Worm (Caenorhabditis elegans) whole organism, L3 larva: Measurements from ENCODE around the gene lst-5.

ENCODE experiments used
- ZK546.5 ChIP-seq: sonication (generic microtip); optimal IDR thresholded peaks from 2 replicates; lab custom pipeline; 2017; ENCODE audit warnings: missing biosample characterization, missing genetic modification characterization
- daf-12 ChIP-seq: fragments of 150-350 bp; optimal IDR thresholded peaks from 2 replicates; lab custom pipeline; 2014; ENCODE audit warnings: missing biosample characterization, missing genetic modification reagents, missing genetic modification characterization
- egl-5 ChIP-seq: fragments of 150-350 bp; optimal IDR thresholded peaks from 2 replicates; lab custom pipeline; 2017; ENCODE audit warnings: missing biosample characterization, missing genetic modification reagents, missing genetic modification characterization, inconsistent platforms
- elt-1 ChIP-seq: fragments of 150-350 bp; optimal IDR thresholded peaks from 2 replicates; lab custom pipeline; 2014; ENCODE audit warnings: missing biosample characterization, missing genetic modification characterization
- elt-2 ChIP-seq: sonication (generic microtip); optimal IDR thresholded peaks from 2 replicates; lab custom pipeline; 2016; ENCODE audit warnings: missing genetic modification reagents, mild to moderate bottlenecking, missing genetic modification characterization, missing compliant biosample characterization
- fkh-2 ChIP-seq: fragments of 150-350 bp; optimal IDR thresholded peaks from 2 replicates; lab custom pipeline; 2014; ENCODE audit warnings: missing biosample characterization, missing genetic modification reagents, missing genetic modification characterization
- jun-1 ChIP-seq: fragments of 150-350 bp; optimal IDR thresholded peaks from 2 replicates; lab custom pipeline; 2014; ENCODE audit warnings: missing biosample characterization, missing genetic modification reagents, missing genetic modification characterization
- lin-15B ChIP-seq: fragments of 150-350 bp; optimal IDR thresholded peaks from 2 replicates; lab custom pipeline; 2014; ENCODE audit warnings: missing biosample characterization, missing genetic modification characterization
- lin-39 ChIP-seq: fragments of 150-350 bp; optimal IDR thresholded peaks from 2 replicates; lab custom pipeline; 2018; ENCODE audit warnings: missing biosample characterization, missing genetic modification reagents, missing genetic modification characterization
- lsy-12 ChIP-seq: sonication (generic microtip); optimal IDR thresholded peaks from 2 replicates; lab custom pipeline; 2016; ENCODE audit warnings: mild to moderate bottlenecking, missing genetic modification characterization, missing compliant biosample characterization
- mdl-1 ChIP-seq: fragments of 150-350 bp; optimal IDR thresholded peaks from 2 replicates; lab custom pipeline; 2014; ENCODE audit warnings: missing biosample characterization, missing genetic modification characterization
- mml-1 ChIP-seq: fragments of 150-350 bp; sonication (generic microtip); optimal IDR thresholded peaks from 3 replicates; lab custom pipeline; 2014; ENCODE audit warnings: missing biosample characterization, missing genetic modification characterization
- nfya-1 ChIP-seq: sonication (generic microtip); optimal IDR thresholded peaks from 2 replicates; lab custom pipeline; 2017; ENCODE audit warnings: missing genetic modification characterization, mild to moderate bottlenecking, missing compliant biosample characterization, antibody characterized with exemption, moderate library complexity; ENCODE audit not compliant: insufficient read depth
- nhr-11 ChIP-seq: fragments of 150-350 bp; optimal IDR thresholded peaks from 2 replicates; lab custom pipeline; 2014; ENCODE audit warnings: missing biosample characterization, missing genetic modification characterization
- nhr-12 ChIP-seq: fragments of 150-350 bp; optimal IDR thresholded peaks from 2 replicates; lab custom pipeline; 2014; ENCODE audit warnings: missing biosample characterization, missing genetic modification characterization
- nhr-23 ChIP-seq: fragments of 150-350 bp; optimal IDR thresholded peaks from 2 replicates; lab custom pipeline; 2014; ENCODE audit warnings: missing biosample characterization, missing genetic modification reagents, missing genetic modification characterization
- nhr-25 ChIP-seq: sonication (generic microtip); optimal IDR thresholded peaks from 2 replicates; lab custom pipeline; 2017; ENCODE audit warnings: missing biosample characterization, missing genetic modification characterization
- nhr-28 ChIP-seq: fragments of 150-350 bp; optimal IDR thresholded peaks from 2 replicates; lab custom pipeline; 2014; ENCODE audit warnings: missing biosample characterization, missing genetic modification characterization
- nhr-43 ChIP-seq: sonication (generic microtip); optimal IDR thresholded peaks from 2 replicates; lab custom pipeline; 2016; ENCODE audit warnings: mild to moderate bottlenecking, missing genetic modification characterization, missing compliant biosample characterization; ENCODE audit not compliant: poor library complexity, severe bottlenecking
- nhr-76 ChIP-seq: fragments of 150-350 bp; sonication (generic microtip); optimal IDR thresholded peaks from 5 replicates; lab custom pipeline; 2014; ENCODE audit warnings: missing biosample characterization, missing genetic modification characterization
- nhr-77 ChIP-seq: fragments of 150-350 bp; optimal IDR thresholded peaks from 2 replicates; lab custom pipeline; 2014; ENCODE audit warnings: missing biosample characterization, missing genetic modification characterization
- pqm-1 ChIP-seq: fragments of 150-350 bp; optimal IDR thresholded peaks from 2 replicates; lab custom pipeline; 2017; ENCODE audit warnings: missing biosample characterization, missing genetic modification characterization, inconsistent platforms
- skn-1 ChIP-seq: fragments of 150-350 bp; optimal IDR thresholded peaks from 2 replicates; lab custom pipeline; 2014; ENCODE audit warnings: missing biosample characterization, missing genetic modification characterization
- unc-39 ChIP-seq: sonication (generic microtip); optimal IDR thresholded peaks from 4 replicates; lab custom pipeline; 2017; ENCODE audit warnings: missing biosample characterization, missing genetic modification characterization
- unc-62 ChIP-seq: fragments of 150-350 bp; sonication (generic microtip); optimal IDR thresholded peaks from 4 replicates; lab custom pipeline; 2014; ENCODE audit warnings: missing biosample characterization, missing genetic modification reagents, missing genetic modification characterization
- zag-1 ChIP-seq: fragments of 150-350 bp; optimal IDR thresholded peaks from 2 replicates; lab custom pipeline; 2014; ENCODE audit warnings: missing biosample characterization, missing genetic modification characterization
- ztf-11 ChIP-seq: fragments of 150-350 bp; optimal IDR thresholded peaks from 2 replicates; lab custom pipeline; 2014; ENCODE audit warnings: missing biosample characterization, missing genetic modification characterization
- ztf-4 ChIP-seq: fragments of 150-350 bp; optimal IDR thresholded peaks from 2 replicates; lab custom pipeline; 2014; ENCODE audit warnings: missing biosample characterization, missing genetic modification characterization

Gene lst-5

ce11 chrII:7072590-7073536 lies 50.1 kb downstream of the lst-5 start:
- TF ChIP-seq nhr-23 (tag; lab: Kevin White, UChicago) (peak; percentile 59), jun-1 (tag; lab: Kevin White, UChicago) (peak; percentile 1), ztf-4 (tag; lab: Kevin White, UChicago) (no peak), fkh-2 (tag; lab: Kevin White, UChicago) (no peak), nhr-11 (peak; percentile 86), egl-5 (tag; lab: Kevin White, UChicago) (peak; percentile 76), mdl-1 (tag; lab: Kevin White, UChicago) (no peak), unc-39 (tag; lab: Kevin White, UChicago) (no peak), pqm-1 (tag; lab: Kevin White, UChicago) (peak; percentile 41), lin-15B (tag; lab: Kevin White, UChicago) (peak; percentile 86), nhr-43 (tag; lab: Kevin White, UChicago) (no peak), skn-1 (tag; lab: Kevin White, UChicago) (peak; percentile 58), nhr-28 (no peak), nhr-25 (peak; percentile 39), elt-2 (tag; lab: Kevin White, UChicago) (peak; percentile 61), lsy-12 (no peak), nfya-1 (peak; percentile 62), elt-1 (tag; lab: Kevin White, UChicago) (no peak)
- TF ChIP-seq, all 47 proteins: peak for 10

- TF ChIP-seq pqm-1 (tag; lab: Kevin White, UChicago) (no peak), nhr-76 (tag; lab: Kevin White, UChicago) (no peak), lin-39 (tag; lab: Kevin White, UChicago) (no peak), nhr-77 (tag; lab: Kevin White, UChicago) (no peak), mml-1 (tag; lab: Kevin White, UChicago) (no peak), nhr-25 (no peak), mdl-1 (tag; lab: Kevin White, UChicago) (no peak), daf-12 (tag; lab: Kevin White, UChicago) (no peak), ztf-11 (tag; lab: Kevin White, UChicago) (no peak), nhr-12 (no peak), unc-62 (GFP tag; lab: Kevin White, UChicago) (no peak), nhr-28 (no peak), zag-1 (tag; lab: Kevin White, UChicago) (no peak), ZK546.5 (tag; lab: Kevin White, UChicago) (no peak), elt-2 (tag; lab: Kevin White, UChicago) (no peak), fkh-2 (tag; lab: Kevin White, UChicago) (no peak)
- TF ChIP-seq, all 47 proteins: peak for 0
Measured at ce11 chrII:7073537-7073913, 50.8 kb downstream of the lst-5 start, which contains the start of gene kat-1. Gene kat-1 (plus strand): TSS chrII:7073814.
